Worm (Caenorhabditis elegans) whole organism, L4 larva: ENCODE results near the gene exc-7.

Source experiments
- lim-7 ChIP-seq: fragments of 200-800 bp; sonication (Bioruptor generic); IDR thresholded peaks from 2 replicates; pipeline ENCODE4 v1.3.6; 2022; ENCODE audit warnings: missing genetic modification characterization, missing compliant biosample characterization
- unc-62 ChIP-seq, 3 experiments: fragments of 150-350 bp in 1 of 3; sonication (generic microtip); optimal IDR thresholded peaks in 2 of 3; peaks in 1 of 3; 1 replicate in 1 of 3; 2 replicates in 2 of 3; lab custom pipeline; 2014 to 2017; ENCODE audit warnings: missing biosample characterization in 3 of 3, missing genetic modification characterization in 3 of 3, missing genetic modification reagents in 3 of 3, missing genotype in 1 of 3

The exc-7 gene

DNA sequence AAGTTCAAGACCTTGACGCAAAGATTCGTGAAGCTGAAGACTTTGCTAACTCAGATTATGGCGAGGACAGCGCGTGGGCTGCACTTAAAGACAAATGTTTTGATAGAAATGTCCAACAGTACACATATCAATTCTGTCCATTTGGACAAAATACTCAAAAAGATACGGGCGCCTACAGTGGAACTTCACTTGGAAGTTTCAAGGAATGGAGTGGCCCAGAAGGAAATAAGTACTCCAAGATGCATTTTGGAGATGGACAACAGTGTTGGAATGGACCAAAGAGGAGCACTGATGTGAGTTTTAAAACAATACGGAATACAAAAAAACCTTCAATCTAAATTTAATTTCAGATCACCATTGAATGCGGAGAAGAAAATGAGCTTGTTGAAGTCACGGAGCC lies 50.2 kb downstream of the exc-7 start:
- no peak for TF ChIP-seq lim-7 (GFP tag; lab: Robert Waterston, UW)
- TF ChIP-seq unc-62 (GFP tag; optimal IDR thresholded peaks at IDR 0.05 in 1 of 2; lab: Kevin White, UChicago): peak in 1 of 2 experiments; percentile 94
- TF ChIP-seq unc-62 (tag; optimal IDR thresholded peaks at IDR 0.05; lab: Kevin White, UChicago): no peak
